Fruit fly (Drosophila melanogaster) Kc167 (cell line): ENCODE data around the gene CG8541.

ENCODE experiments used
- Myc ChIP-seq: fragments of >200 bp; optimal IDR thresholded peaks from 2 replicates; lab custom pipeline; 2017; ENCODE audit warnings: missing external identifiers
- Sin3A ChIP-seq: fragments of >200 bp; optimal IDR thresholded peaks from 2 replicates; lab custom pipeline; 2018; ENCODE audit warnings: missing external identifiers
- h ChIP-seq: fragments of >200 bp; optimal IDR thresholded peaks from 3 replicates; lab custom pipeline; 2018; ENCODE audit warnings: missing external identifiers
- insv ChIP-seq: fragments of >200 bp; optimal IDR thresholded peaks from 3 replicates; lab custom pipeline; 2018; ENCODE audit warnings: missing external identifiers
- psq ChIP-seq: fragments of >200 bp; optimal IDR thresholded peaks from 2 replicates; lab custom pipeline; 2017; ENCODE audit warnings: missing external identifiers
- ttk ChIP-seq: sonication (Bioruptor generic); optimal IDR thresholded peaks from 2 replicates; lab custom pipeline; 2017; ENCODE audit warnings: missing external identifiers

The CG8541 gene

dm6 chr3L:7519219-7519618, 47.9 kb downstream of the CG8541 start:
- TF ChIP-seq Sin3A (lab: Kevin White, UChicago), result no peak

dm6 chr3L:7520619-7521018, 49.3 kb downstream of the CG8541 start:
- no peak for TF ChIP-seq Sin3A (lab: Kevin White, UChicago)
- TF ChIP-seq h, result no peak
- no peak for TF ChIP-seq Myc (lab: Kevin White, UChicago)
- no peak for TF ChIP-seq psq (lab: Kevin White, UChicago)
- TF ChIP-seq ttk (lab: Kevin White, UChicago), result no peak

- TF ChIP-seq h, result no peak
- TF ChIP-seq Myc (lab: Kevin White, UChicago), result no peak
- TF ChIP-seq psq (lab: Kevin White, UChicago), result no peak
- no peak for TF ChIP-seq ttk (lab: Kevin White, UChicago)
- TF ChIP-seq Sin3A (lab: Kevin White, UChicago), result no peak
- no peak for TF ChIP-seq insv (lab: Kevin White, UChicago)
These were observed 50.5 kb downstream of the CG8541 start for dm6 chr3L:7521847-7522246.
